Fruit fly (Drosophila melanogaster) whole organism, embryonic: Measurements from ENCODE around the gene CG11597.

ENCODE experiments used
- Bgb ChIP-seq: fragments of 200-800 bp; sonication (Bioruptor generic); IDR thresholded peaks from 2 replicates; pipeline ENCODE4 v1.3.6; 2022; ENCODE audit warnings: missing biosample characterization, missing genetic modification characterization; ENCODE audit not compliant: partially characterized antibody
- Bteb2 ChIP-seq: fragments of 200-800 bp; sonication (Bioruptor generic); optimal IDR thresholded peaks from 2 replicates; lab custom pipeline; 2016; ENCODE audit warnings: missing biosample characterization, missing genetic modification characterization
- CG12391 ChIP-seq: fragments of 200-800 bp; sonication (Bioruptor generic); optimal IDR thresholded peaks from 3 replicates; lab custom pipeline; 2018; ENCODE audit warnings: missing biosample characterization, mild to moderate bottlenecking, missing genetic modification characterization, moderate library complexity
- CG12769 ChIP-seq: fragments of 200-800 bp; sonication (Bioruptor generic); optimal IDR thresholded peaks from 2 replicates; lab custom pipeline; 2019; ENCODE audit warnings: missing biosample characterization, mild to moderate bottlenecking, missing genetic modification characterization, moderate library complexity
- CG16779 ChIP-seq: fragments of 200-800 bp; sonication (Bioruptor generic); IDR thresholded peaks from 2 replicates; pipeline ENCODE4 v1.3.6; 2022; ENCODE audit warnings: missing biosample characterization, missing genetic modification characterization
- CG16813 ChIP-seq: fragments of 200-800 bp; sonication (Bioruptor generic); IDR thresholded peaks from 3 replicates; pipeline ENCODE4 v1.3.6; 2022; ENCODE audit warnings: missing biosample characterization, missing genetic modification characterization; ENCODE audit not compliant: partially characterized antibody
- CG16863 ChIP-seq: fragments of 200-800 bp; sonication (Bioruptor generic); optimal IDR thresholded peaks from 3 replicates; lab custom pipeline; 2016; ENCODE audit warnings: missing biosample characterization, missing genetic modification characterization
- CG18476 ChIP-seq: fragments of 200-800 bp; sonication (Bioruptor generic); optimal IDR thresholded peaks from 2 replicates; lab custom pipeline; 2016; ENCODE audit warnings: missing biosample characterization, mild to moderate bottlenecking, missing genetic modification characterization
- CG3847 ChIP-seq: fragments of 200-800 bp; sonication (Bioruptor generic); IDR thresholded peaks from 2 replicates; pipeline ENCODE4 v1.3.6; 2022; ENCODE audit warnings: missing biosample characterization, missing genetic modification characterization
- CG4617 ChIP-seq: fragments of 200-800 bp; sonication (Bioruptor generic); optimal IDR thresholded peaks from 3 replicates; lab custom pipeline; 2016; ENCODE audit warnings: missing biosample characterization, missing genetic modification characterization, borderline replicate concordance
- CG4730 ChIP-seq: fragments of 200-800 bp; sonication (Bioruptor generic); IDR thresholded peaks from 2 replicates; pipeline ENCODE4 v1.3.6; 2022; ENCODE audit warnings: missing biosample characterization, missing genetic modification characterization
- CG6683 ChIP-seq: fragments of 200-800 bp; sonication (Bioruptor generic); optimal IDR thresholded peaks from 2 replicates; lab custom pipeline; 2017; ENCODE audit warnings: missing biosample characterization, mild to moderate bottlenecking, missing genetic modification characterization, missing genetic modification reagents
- CG6791 ChIP-seq: fragments of 200-800 bp; sonication (Bioruptor generic); IDR thresholded peaks from 3 replicates; pipeline ENCODE4 v1.3.6; 2022; ENCODE audit warnings: missing biosample characterization, missing genetic modification characterization; ENCODE audit not compliant: partially characterized antibody
- CG8359 ChIP-seq: fragments of 200-800 bp; sonication (Bioruptor generic); optimal IDR thresholded peaks from 2 replicates; lab custom pipeline; 2017; ENCODE audit warnings: missing biosample characterization, mild to moderate bottlenecking, missing genetic modification characterization, borderline replicate concordance
- CG9609 ChIP-seq: fragments of 200-800 bp; sonication (Bioruptor generic); optimal IDR thresholded peaks from 3 replicates; lab custom pipeline; 2016; ENCODE audit warnings: missing biosample characterization, missing genetic modification characterization
- Deaf1 ChIP-seq: fragments of 200-800 bp; optimal IDR thresholded peaks from 3 replicates; lab custom pipeline; 2019; ENCODE audit warnings: missing biosample characterization, mild to moderate bottlenecking, missing genetic modification characterization, moderate library complexity
- E2f1 ChIP-seq: fragments of 200-800 bp; sonication (Bioruptor generic); IDR thresholded peaks from 2 replicates; pipeline ENCODE4 v1.3.6; 2022; ENCODE audit warnings: missing biosample characterization, missing genetic modification characterization
- ERR ChIP-seq: fragments of 200-800 bp; sonication (Bioruptor generic); optimal IDR thresholded peaks from 2 replicates; lab custom pipeline; 2016; ENCODE audit warnings: missing biosample characterization, missing genetic modification characterization
- Ets97D ChIP-seq: fragments of 200-800 bp; sonication (Bioruptor generic); optimal IDR thresholded peaks from 3 replicates; lab custom pipeline; 2016; ENCODE audit warnings: missing biosample characterization, missing genetic modification characterization
- Hmr ChIP-seq: fragments of 200-800 bp; sonication (Bioruptor generic); optimal IDR thresholded peaks from 3 replicates; lab custom pipeline; 2017; ENCODE audit warnings: mild to moderate bottlenecking, missing biosample characterization, missing genetic modification reagents, missing genetic modification characterization
- Jarid2 ChIP-seq: fragments of 200-800 bp; sonication (Bioruptor generic); optimal IDR thresholded peaks from 3 replicates; lab custom pipeline; 2017; ENCODE audit warnings: mild to moderate bottlenecking, missing biosample characterization, missing genetic modification reagents, missing genetic modification characterization
- Lhr ChIP-seq: fragments of 200-800 bp; sonication (Bioruptor generic); optimal IDR thresholded peaks from 3 replicates; lab custom pipeline; 2017; ENCODE audit warnings: mild to moderate bottlenecking, missing biosample characterization, missing genetic modification reagents, missing genetic modification characterization
- Med ChIP-seq: fragments of 200-800 bp; sonication (Bioruptor generic); peaks from one replicate; lab custom pipeline; 2016; ENCODE audit warnings: missing biosample characterization, missing genetic modification characterization, mild to moderate bottlenecking, inconsistent platforms, moderate library complexity
- Oaz ChIP-seq: fragments of 200-800 bp; sonication (Bioruptor generic); IDR thresholded peaks from 2 replicates; pipeline ENCODE4 v1.3.6; 2022; ENCODE audit warnings: missing biosample characterization, missing genetic modification characterization
- Pdp1 ChIP-seq, 2 experiments: fragments of 200-800 bp; sonication (Bioruptor generic); optimal IDR thresholded peaks; 3 replicates each; lab custom pipeline; 2016; ENCODE audit warnings: missing biosample characterization in 2 of 2, missing genetic modification characterization in 2 of 2, mild to moderate bottlenecking in 1 of 2, moderate library complexity in 1 of 2
- Rfx ChIP-seq: fragments of 200-800 bp; sonication (Bioruptor generic); IDR thresholded peaks from 2 replicates; pipeline ENCODE4 v1.3.6; 2022; ENCODE audit warnings: missing biosample characterization, missing genetic modification characterization
- Sin3A ChIP-seq: fragments of >200 bp; optimal IDR thresholded peaks from 2 replicates; lab custom pipeline; 2018
- Stat92E ChIP-seq, 3 experiments: fragments of >200 bp in 2 of 3; fragments of 200-800 bp in 1 of 3; sonication (Bioruptor generic) in 1 of 3; optimal IDR thresholded peaks; 2 replicates each; lab custom pipeline; 2017 to 2019; ENCODE audit warnings: missing biosample characterization in 3 of 3, missing genetic modification characterization in 3 of 3, mild to moderate bottlenecking in 1 of 3, moderate library complexity in 1 of 3
- Trl ChIP-seq, 3 experiments: fragments of >200 bp in 2 of 3; fragments of 200-800 bp in 1 of 3; sonication (Bioruptor generic) in 1 of 3; optimal IDR thresholded peaks; 2 replicates in 1 of 3; 3 replicates in 2 of 3; lab custom pipeline; 2016 to 2017; ENCODE audit warnings: missing biosample characterization in 1 of 3, missing genetic modification characterization in 1 of 3
- amos ChIP-seq: fragments of 200-800 bp; sonication (Bioruptor generic); IDR thresholded peaks from 2 replicates; pipeline ENCODE4 v1.3.6; 2022; ENCODE audit warnings: missing biosample characterization, missing genetic modification characterization; ENCODE audit not compliant: partially characterized antibody
- bbx ChIP-seq: fragments of 200-800 bp; sonication (Bioruptor generic); IDR thresholded peaks from 2 replicates; pipeline ENCODE4 v1.3.6; 2022; ENCODE audit warnings: missing biosample characterization, missing genetic modification characterization; ENCODE audit not compliant: partially characterized antibody
- crol ChIP-seq: fragments of 200-800 bp; sonication (Bioruptor generic); IDR thresholded peaks from 2 replicates; pipeline ENCODE4 v1.3.6; 2022; ENCODE audit warnings: missing biosample characterization, missing genetic modification characterization
- crp ChIP-seq, 2 experiments: fragments of 200-800 bp; sonication (Bioruptor generic); optimal IDR thresholded peaks; 2 replicates in 1 of 2; 3 replicates in 1 of 2; lab custom pipeline; 2017; ENCODE audit warnings: missing biosample characterization in 2 of 2, missing genetic modification characterization in 2 of 2, mild to moderate bottlenecking in 1 of 2, moderate library complexity in 1 of 2
- da ChIP-seq: fragments of 200-800 bp; sonication (Bioruptor generic); optimal IDR thresholded peaks from 2 replicates; lab custom pipeline; 2016; ENCODE audit warnings: missing biosample characterization, missing genetic modification characterization
- disco-r ChIP-seq: fragments of 200-800 bp; sonication (Bioruptor generic); optimal IDR thresholded peaks from 2 replicates; lab custom pipeline; 2016; ENCODE audit warnings: missing biosample characterization, missing genetic modification characterization
- dysf ChIP-seq: fragments of 200-800 bp; sonication (Bioruptor generic); IDR thresholded peaks from 3 replicates; pipeline ENCODE4 v1.3.6; 2022; ENCODE audit warnings: missing biosample characterization, missing genetic modification characterization
- ewg ChIP-seq: fragments of 200-800 bp; sonication (Bioruptor generic); optimal IDR thresholded peaks from 3 replicates; lab custom pipeline; 2017; ENCODE audit warnings: mild to moderate bottlenecking, missing biosample characterization, missing genetic modification reagents, missing genetic modification characterization
- fd3F ChIP-seq: fragments of 200-800 bp; sonication (Bioruptor generic); optimal IDR thresholded peaks from 2 replicates; lab custom pipeline; 2018; ENCODE audit warnings: missing biosample characterization, mild to moderate bottlenecking, missing genetic modification characterization, moderate library complexity
- inv ChIP-seq: fragments of 200-800 bp; sonication (Bioruptor generic); IDR thresholded peaks from 2 replicates; pipeline ENCODE4 v1.3.6; 2022; ENCODE audit warnings: missing biosample characterization, missing genetic modification characterization; ENCODE audit not compliant: partially characterized antibody
- lbe ChIP-seq: fragments of 200-800 bp; sonication (Bioruptor generic); optimal IDR thresholded peaks from 2 replicates; lab custom pipeline; 2016; ENCODE audit warnings: missing biosample characterization, mild to moderate bottlenecking, missing genetic modification characterization
- onecut ChIP-seq: fragments of 200-800 bp; sonication (Bioruptor generic); IDR thresholded peaks from 2 replicates; pipeline ENCODE4 v1.3.6; 2022; ENCODE audit warnings: missing biosample characterization, missing genetic modification characterization
- pfk ChIP-seq: fragments of 200-800 bp; sonication (Bioruptor generic); optimal IDR thresholded peaks from 2 replicates; lab custom pipeline; 2018; ENCODE audit warnings: missing biosample characterization, mild to moderate bottlenecking, missing genetic modification characterization, moderate library complexity
- phol ChIP-seq: fragments of 200-800 bp; sonication (Bioruptor generic); optimal IDR thresholded peaks from 3 replicates; lab custom pipeline; 2018; ENCODE audit warnings: missing biosample characterization, mild to moderate bottlenecking, missing genetic modification characterization, moderate library complexity
- shn ChIP-seq: fragments of 200-800 bp; sonication (Bioruptor generic); optimal IDR thresholded peaks from 3 replicates; lab custom pipeline; 2016; ENCODE audit warnings: missing biosample characterization, missing genetic modification characterization
- sisA ChIP-seq: fragments of 200-800 bp; sonication (Bioruptor generic); IDR thresholded peaks from 2 replicates; pipeline ENCODE4 v1.3.6; 2022; ENCODE audit warnings: missing biosample characterization, missing genetic modification characterization
- sna ChIP-seq: fragments of 200-800 bp; sonication (Bioruptor generic); IDR thresholded peaks from 2 replicates; pipeline ENCODE4 v1.3.6; 2022; ENCODE audit warnings: missing biosample characterization, missing genetic modification characterization; ENCODE audit not compliant: partially characterized antibody
- wek ChIP-seq: fragments of 200-800 bp; sonication (Bioruptor generic); optimal IDR thresholded peaks from 3 replicates; lab custom pipeline; 2018; ENCODE audit warnings: missing biosample characterization, mild to moderate bottlenecking, missing genetic modification characterization, moderate library complexity
- yki ChIP-seq: fragments of >200 bp; optimal IDR thresholded peaks from 3 replicates; lab custom pipeline; 2018

Gene CG11597

dm6 chr3L:11821723-11822445, at the start of gene CG11597, which contains the start of gene CG5946:
CG11597 (minus strand) TSS chr3L:11822275.
CG5946 (minus strand) TSS chr3L:11822275.
- TF ChIP-seq CG9609 (GFP tag; lab: Kevin White, UChicago), result no peak
- TF ChIP-seq Ets97D, result peak; percentile 30
- TF ChIP-seq Pdp1 (GFP tag; optimal IDR thresholded peaks at IDR 0.05; lab: Kevin White, UChicago), result peak in 1 of 2 experiments; percentile 97
- TF ChIP-seq amos (GFP tag; lab: Robert Waterston, UW), result peak; percentile 61
- TF ChIP-seq CG6791 (GFP tag; lab: Robert Waterston, UW), result peak; percentile 50; the same call in 1 of the 3 replicates
- no peak for TF ChIP-seq CG12769 (tag; lab: Kevin White, UChicago)
- TF ChIP-seq pfk, result no peak
- peak; percentile 19 for TF ChIP-seq yki (lab: Kevin White, UChicago)
- TF ChIP-seq Hmr (GFP tag; lab: Kevin White, UChicago), result no peak
- no peak for TF ChIP-seq CG8359
- TF ChIP-seq disco-r (GFP tag; lab: Kevin White, UChicago), result no peak
- TF ChIP-seq Oaz (GFP tag; lab: Robert Waterston, UW), result no peak
- TF ChIP-seq Trl (optimal IDR thresholded peaks at IDR 0.05; lab: Kevin White, UChicago), result peak; percentile 90 to 92
- no peak for TF ChIP-seq Trl (GFP tag; optimal IDR thresholded peaks at IDR 0.05; lab: Kevin White, UChicago)
- no peak for TF ChIP-seq sisA (GFP tag; lab: Robert Waterston, UW)
- peak; percentile 19; the same call in 1 of the 3 replicates for TF ChIP-seq CG16813 (GFP tag; lab: Robert Waterston, UW)
- TF ChIP-seq Jarid2 (GFP tag; lab: Kevin White, UChicago), result peak; percentile 35
- TF ChIP-seq CG16863, result no peak
- TF ChIP-seq CG4730 (GFP tag; lab: Robert Waterston, UW), result no peak
- peak; percentile 7 for TF ChIP-seq lbe (GFP tag; lab: Kevin White, UChicago)
- TF ChIP-seq crol (GFP tag; lab: Robert Waterston, UW), result no peak
- peak; percentile 49 for TF ChIP-seq CG3847 (GFP tag; lab: Robert Waterston, UW)
- TF ChIP-seq shn (GFP tag; lab: Kevin White, UChicago), result no peak
- TF ChIP-seq crp (GFP tag; optimal IDR thresholded peaks at IDR 0.05; lab: Kevin White, UChicago), result no peak
- peak; percentile 50 for TF ChIP-seq bbx
- peak; percentile 11 for TF ChIP-seq CG4617 (GFP tag; lab: Kevin White, UChicago)
- peak; percentile 47 for TF ChIP-seq Deaf1 (tag; lab: Kevin White, UChicago)
- no peak for TF ChIP-seq E2f1
- peak; percentile 3 for TF ChIP-seq Sin3A
- TF ChIP-seq sna (GFP tag; lab: Robert Waterston, UW), result no peak
- TF ChIP-seq Bteb2, result no peak
- TF ChIP-seq CG12391 (tag; lab: Kevin White, UChicago), result peak; percentile 60
- TF ChIP-seq Med (GFP tag; lab: Kevin White, UChicago), result peak; percentile 73
- no peak for TF ChIP-seq CG6683 (GFP tag; lab: Kevin White, UChicago)
- no peak for TF ChIP-seq fd3F (GFP tag; lab: Kevin White, UChicago)
- TF ChIP-seq CG18476 (GFP tag; lab: Kevin White, UChicago), result no peak
- TF ChIP-seq Stat92E (GFP tag; optimal IDR thresholded peaks at IDR 0.05; lab: Kevin White, UChicago), result no peak
- TF ChIP-seq Rfx (GFP tag; lab: Robert Waterston, UW), result 0 out of 2 replicates have a peak, but pooled peaks have one; percentile 6
- TF ChIP-seq ERR (GFP tag; lab: Kevin White, UChicago), result no peak
- peak; percentile 27 for TF ChIP-seq phol (tag; lab: Kevin White, UChicago)
- no peak for TF ChIP-seq CG16779 (GFP tag; lab: Robert Waterston, UW)
- peak; percentile 45 for TF ChIP-seq onecut
- no peak for TF ChIP-seq dysf
- no peak; the same call in 1 of the 2 replicates for TF ChIP-seq inv (GFP tag; lab: Robert Waterston, UW)
- TF ChIP-seq Bgb, result peak; percentile 20; the same call in 1 of the 2 replicates
- TF ChIP-seq Lhr (GFP tag; lab: Kevin White, UChicago), result no peak
- TF ChIP-seq ewg, result peak; percentile 0
- TF ChIP-seq da (GFP tag; lab: Kevin White, UChicago), result no peak
- peak; percentile 27 for TF ChIP-seq wek (GFP tag; lab: Kevin White, UChicago)
